Fruit fly (Drosophila melanogaster) whole organism, larva: ENCODE measurements around the gene CG2059.

Experiments
- noc ChIP-seq: fragments of 200-800 bp; sonication (Bioruptor generic); optimal IDR thresholded peaks from 3 replicates; lab custom pipeline; 2019; ENCODE audit warnings: missing biosample characterization, mild to moderate bottlenecking, missing genetic modification characterization, moderate library complexity

CG2059 gene

dm6 chrX:7306538-7307477 lies 20.6 kb downstream of the CG2059 start:
- TF ChIP-seq noc (tag; lab: Kevin White, UChicago): peak; percentile 72

- TF ChIP-seq noc (tag; lab: Kevin White, UChicago): peak; percentile 30
Measured at dm6 chrX:7307478-7308200, 21.5 kb downstream of the CG2059 start, which contains the start of gene brk. brk (plus strand) TSS chrX:7307939.

DNA sequence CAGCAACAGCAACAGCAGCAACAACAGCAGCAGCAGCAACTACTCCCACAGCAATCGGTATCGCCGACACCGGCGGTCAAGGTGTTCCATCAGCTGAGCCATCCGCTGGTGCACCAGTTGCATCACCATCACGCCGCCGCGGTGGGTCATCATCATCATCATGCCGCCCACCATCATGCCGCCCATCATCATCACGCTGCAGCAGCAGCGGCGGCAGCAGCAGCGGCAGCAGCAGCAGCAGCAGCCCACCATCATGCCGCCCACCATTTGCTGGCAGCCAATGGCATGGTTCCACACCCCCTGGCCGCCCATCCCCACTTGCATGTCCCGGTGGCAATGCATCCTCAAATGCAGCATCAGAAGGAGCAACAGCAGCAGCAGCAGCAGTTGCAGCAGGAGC lies 22.6 kb downstream of the CG2059 start:
- TF ChIP-seq noc (tag; lab: Kevin White, UChicago): no peak

- no peak for TF ChIP-seq noc (tag; lab: Kevin White, UChicago)
Measured at dm6 chrX:7312406-7312805, 26.2 kb downstream of the CG2059 start.

DNA sequence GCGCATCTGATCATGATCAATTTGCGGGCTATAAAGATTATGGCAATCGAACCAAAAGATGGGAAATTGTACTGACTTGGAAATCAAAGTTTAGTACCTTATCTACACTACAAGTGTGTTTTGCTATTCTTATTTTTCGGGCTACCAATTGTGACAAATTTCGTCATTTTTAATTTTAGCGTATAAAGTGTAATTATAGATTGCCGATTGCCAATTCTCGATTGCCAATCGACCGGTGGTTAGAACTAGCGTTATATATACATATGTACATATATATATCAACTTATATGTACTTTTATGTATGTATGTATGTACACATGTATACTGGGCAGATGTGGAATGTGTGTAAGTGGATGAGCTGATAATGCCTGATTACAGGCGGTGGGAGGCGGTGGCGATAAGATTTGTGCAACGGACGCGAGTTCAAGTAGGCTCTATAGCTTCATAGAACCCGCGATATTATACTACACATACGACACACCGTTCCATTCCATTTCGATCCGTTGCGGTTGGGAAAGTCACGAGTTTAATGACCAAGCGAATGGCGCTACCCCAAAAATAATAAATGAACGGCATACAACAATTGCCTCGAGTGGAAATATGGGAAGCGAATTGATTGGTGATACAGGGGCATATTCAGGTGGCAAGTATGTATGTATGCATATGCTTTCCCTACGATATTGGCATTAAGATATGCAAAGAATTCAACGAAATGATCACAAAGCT lies 29.9 kb downstream of the CG2059 start:
- no peak for TF ChIP-seq noc (tag; lab: Kevin White, UChicago)

DNA sequence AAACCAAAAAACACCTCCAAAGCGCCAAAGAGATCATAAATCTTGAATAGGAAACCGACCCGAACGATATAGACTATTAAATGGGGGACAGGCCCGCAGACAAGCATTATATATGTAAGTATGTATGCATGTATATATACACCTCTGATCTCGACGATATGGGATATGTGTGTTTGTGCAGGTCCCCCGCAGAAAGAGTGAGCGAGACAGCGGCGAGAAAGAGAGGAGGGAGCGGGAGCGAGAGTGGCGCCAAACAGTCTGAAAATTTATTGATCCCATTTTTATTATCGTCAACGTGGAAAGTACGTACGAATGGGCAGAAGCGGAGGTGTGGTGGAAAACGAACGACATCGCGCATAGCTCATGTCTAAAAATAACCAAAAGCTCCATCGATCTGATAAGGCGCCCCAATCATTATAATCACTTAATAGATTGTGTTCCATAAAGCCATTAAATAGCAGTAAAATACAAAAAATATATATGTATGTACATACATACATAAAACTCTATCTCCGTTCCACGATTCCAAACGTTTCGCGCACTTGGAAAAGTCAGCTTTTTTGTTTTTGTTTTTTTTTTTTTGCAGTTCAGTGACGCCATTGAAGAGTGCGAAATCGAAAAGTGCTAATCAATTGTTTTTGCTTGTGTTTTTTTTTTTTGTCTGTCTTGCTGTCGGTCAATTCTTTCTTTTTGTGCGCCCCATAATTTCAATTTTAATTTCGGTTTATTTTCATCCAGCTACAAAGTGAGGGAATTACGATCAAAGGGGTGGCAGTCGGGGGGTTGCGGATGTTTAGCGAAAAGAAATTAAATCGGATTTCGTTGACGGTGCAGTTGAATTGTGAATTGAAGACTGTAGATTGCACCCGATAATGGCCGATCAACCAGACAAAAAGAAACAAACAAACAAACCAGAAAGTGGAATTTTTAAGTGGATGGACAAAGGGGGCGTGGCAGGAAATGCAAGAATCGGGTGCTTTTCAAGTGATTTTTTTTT lies 31.4 kb downstream of the CG2059 start:
- TF ChIP-seq noc (tag; lab: Kevin White, UChicago): peak; percentile 52

DNA sequence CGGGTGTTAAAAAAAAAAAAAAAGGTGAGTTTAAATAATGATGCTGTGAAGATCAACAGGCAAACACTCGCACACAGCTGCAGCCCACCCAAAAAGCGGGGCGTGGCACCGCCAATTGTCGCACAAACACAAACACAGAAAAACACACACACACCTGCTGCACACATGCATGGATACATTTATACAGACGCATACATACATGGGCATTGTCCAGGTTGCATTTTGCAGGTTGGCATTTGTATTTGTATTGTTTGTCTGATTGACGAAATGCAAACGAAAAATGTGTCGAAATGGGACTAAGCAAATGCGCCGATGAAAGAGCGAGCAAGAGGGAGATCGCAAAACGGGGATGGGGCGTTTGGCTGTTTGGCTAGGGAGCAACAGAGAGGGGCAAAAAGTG lies 32.3 kb downstream of the CG2059 start:
- no peak for TF ChIP-seq noc (tag; lab: Kevin White, UChicago)

dm6 chrX:7319053-7319702 lies 33.0 kb downstream of the CG2059 start:
- no peak for TF ChIP-seq noc (tag; lab: Kevin White, UChicago)

DNA sequence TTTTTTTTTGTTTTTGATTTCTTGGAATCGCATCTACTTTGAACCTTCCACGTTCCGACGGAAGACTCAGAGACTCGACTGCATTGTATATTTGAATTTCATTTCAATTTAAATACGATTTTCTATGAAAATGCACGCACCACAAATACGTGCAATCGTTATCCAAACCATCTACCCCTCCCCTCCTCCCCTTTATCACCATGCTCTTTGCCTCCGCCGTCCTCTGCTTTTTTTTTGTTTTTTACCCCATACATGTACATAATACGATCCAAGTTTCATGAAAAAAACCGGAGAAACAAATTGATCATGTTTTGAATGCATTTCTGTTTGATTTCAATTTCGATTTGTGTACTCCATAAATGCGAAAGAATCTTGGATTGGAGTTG lies 33.5 kb downstream of the CG2059 start:
- TF ChIP-seq noc (tag; lab: Kevin White, UChicago): no peak

DNA sequence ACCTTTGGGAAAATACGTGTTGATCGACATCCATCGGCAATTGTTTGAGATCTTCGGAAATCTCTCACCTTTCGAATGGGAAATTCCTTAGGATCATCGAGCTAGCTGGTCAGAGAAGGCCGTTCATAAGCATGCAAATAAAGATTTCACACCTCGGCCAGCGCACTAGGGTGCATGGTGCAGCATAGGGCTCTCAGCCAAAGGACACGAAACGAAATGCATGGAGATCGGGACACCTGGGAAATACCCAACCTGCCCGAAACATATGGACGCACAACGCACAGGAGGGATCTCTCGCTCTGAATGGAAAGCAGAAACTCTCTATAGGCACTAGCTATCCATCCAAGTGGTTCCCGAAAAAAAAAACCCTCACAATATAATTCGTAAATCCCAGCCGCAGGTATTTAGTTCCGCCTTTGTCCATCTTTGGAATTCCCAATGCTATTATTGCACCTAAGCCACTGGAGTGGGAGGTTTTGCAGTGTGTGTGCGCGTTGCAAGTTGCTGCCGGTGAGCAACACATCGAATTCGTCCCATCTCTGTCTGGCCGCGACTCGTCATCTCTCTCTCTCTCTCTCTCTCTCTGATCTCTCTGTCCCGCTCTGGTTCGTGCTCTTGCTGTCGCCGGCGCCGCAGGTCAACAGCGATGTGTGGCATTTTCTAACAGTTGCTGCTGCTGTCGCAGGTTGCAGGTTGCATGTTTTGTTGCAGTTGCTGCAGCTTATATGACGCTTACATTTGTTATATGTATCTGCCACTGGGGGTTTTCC lies 34.5 kb downstream of the CG2059 start:
- TF ChIP-seq noc (tag; lab: Kevin White, UChicago): no peak

dm6 chrX:7321829-7322228 lies 35.7 kb downstream of the CG2059 start:
- TF ChIP-seq noc (tag; lab: Kevin White, UChicago): no peak

- TF ChIP-seq noc (tag; lab: Kevin White, UChicago): no peak
Measured at dm6 chrX:7323649-7324511, 37.7 kb downstream of the CG2059 start, which contains the start of the genes Atg5 and Dok. Atg5 (minus strand) TSS chrX:7323770. Dok (plus strand) TSS chrX:7324214.
